Worm (Caenorhabditis elegans) whole organism, early embryonic: ENCODE measurements around the gene Y48C3A.18.

ENCODE experiments used
- B0310.2 ChIP-seq: sonication (generic microtip); optimal IDR thresholded peaks from 2 replicates; lab custom pipeline; 2016; ENCODE audit warnings: mild to moderate bottlenecking, missing genetic modification characterization, missing compliant biosample characterization
- aly-1 ChIP-seq: sonication (generic microtip); optimal IDR thresholded peaks from 2 replicates; lab custom pipeline; 2016; ENCODE audit warnings: missing genetic modification characterization, missing compliant biosample characterization
- ama-1 ChIP-seq: fragments of 150-350 bp; optimal IDR thresholded peaks from 2 replicates; lab custom pipeline; 2014
- ceh-36 ChIP-seq: sonication (generic microtip); optimal IDR thresholded peaks from 2 replicates; lab custom pipeline; 2016; ENCODE audit warnings: missing genetic modification characterization, inconsistent platforms, missing compliant biosample characterization
- ets-7 ChIP-seq: sonication (generic microtip); optimal IDR thresholded peaks from 2 replicates; lab custom pipeline; 2016; ENCODE audit warnings: missing genotype, missing genetic modification characterization, missing compliant biosample characterization
- flt-1 ChIP-seq: fragments of 200-800 bp; sonication (Bioruptor generic); IDR thresholded peaks from 2 replicates; pipeline ENCODE4 v1.3.6; 2022; ENCODE audit warnings: missing genetic modification characterization, missing compliant biosample characterization
- hmg-4 ChIP-seq: fragments of 200-800 bp; sonication (Bioruptor generic); optimal IDR thresholded peaks from 2 replicates; lab custom pipeline; 2018; ENCODE audit warnings: mild to moderate bottlenecking, missing genetic modification characterization, missing compliant biosample characterization
- hnd-1 ChIP-seq: sonication (generic microtip); optimal IDR thresholded peaks from 2 replicates; lab custom pipeline; 2016; ENCODE audit warnings: missing genetic modification characterization, missing compliant biosample characterization
- scrt-1 ChIP-seq: fragments of 200-800 bp; sonication (Bioruptor generic); IDR thresholded peaks from 2 replicates; pipeline ENCODE4 v1.3.6; 2022; ENCODE audit warnings: missing genetic modification characterization, missing compliant biosample characterization
- tbx-11 ChIP-seq: fragments of 200-800 bp; sonication (Bioruptor generic); IDR thresholded peaks from 2 replicates; pipeline ENCODE4 v1.3.6; 2022; ENCODE audit warnings: missing genetic modification characterization, missing compliant biosample characterization
- tbx-37 ChIP-seq: fragments of 200-800 bp; sonication (Bioruptor generic); conservative IDR thresholded peaks from 2 replicates; pipeline ENCODE4 v1.3.6; 2022; ENCODE audit warnings: missing genetic modification reagents, missing genetic modification characterization, missing compliant biosample characterization
- tra-4 ChIP-seq: sonication (generic microtip); optimal IDR thresholded peaks from 2 replicates; lab custom pipeline; 2017; ENCODE audit warnings: missing genetic modification characterization, missing compliant biosample characterization

ce11 chrII:13447166-13447643 lies 34.8 kb downstream of the Y48C3A.18 start, which contains the start of gene tbc-14:
- TF ChIP-seq ets-7 (no peak), flt-1 (GFP tag; lab: Robert Waterston, UW) (no peak), ama-1 (lab: Kevin White, UChicago) (no peak), hnd-1 (tag; lab: Kevin White, UChicago) (no peak), ceh-36 (tag; lab: Kevin White, UChicago) (no peak), B0310.2 (tag; lab: Kevin White, UChicago) (no peak), aly-1 (tag; lab: Kevin White, UChicago) (no peak), hmg-4 (GFP tag; lab: Kevin White, UChicago) (no peak), tra-4 (tag; lab: Kevin White, UChicago) (no peak), tbx-11 (GFP tag; lab: Robert Waterston, UW) (no peak), scrt-1 (GFP tag; lab: Robert Waterston, UW) (no peak), tbx-37 (GFP tag; lab: Robert Waterston, UW) (no peak)
